Fruit fly (Drosophila melanogaster) whole organism, embryonic: ENCODE measurements around the gene stumps.
A peak's percentile ranks its signal among the peaks of the same experiment; 100 is the strongest.

Experiments
- ATbp ChIP-seq: fragments of 200-800 bp; sonication (Bioruptor generic); optimal IDR thresholded peaks from 2 replicates; lab custom pipeline; 2017; ENCODE audit warnings: missing biosample characterization, mild to moderate bottlenecking, missing genetic modification characterization, missing genetic modification reagents
- Adf1 ChIP-seq: fragments of 200-800 bp; sonication (Bioruptor generic); IDR thresholded peaks from 2 replicates; pipeline ENCODE4 v1.3.6; 2022; ENCODE audit warnings: missing biosample characterization, missing genetic modification characterization
- Aef1 ChIP-seq: fragments of 200-800 bp; sonication (Bioruptor generic); IDR thresholded peaks from 3 replicates; pipeline ENCODE4 v1.3.6; 2022; ENCODE audit warnings: missing biosample characterization, missing genetic modification characterization
- BEAF-32 ChIP-seq: fragments of 200-800 bp; sonication (Bioruptor generic); optimal IDR thresholded peaks from 3 replicates; lab custom pipeline; 2017; ENCODE audit warnings: missing biosample characterization, missing genetic modification characterization, mild to moderate bottlenecking, moderate library complexity, missing genetic modification reagents
- Bteb2 ChIP-seq: fragments of 200-800 bp; sonication (Bioruptor generic); optimal IDR thresholded peaks from 2 replicates; lab custom pipeline; 2016; ENCODE audit warnings: missing biosample characterization, missing genetic modification characterization
- CG11085 ChIP-seq: fragments of 200-800 bp; sonication (Bioruptor generic); IDR thresholded peaks from 2 replicates; pipeline ENCODE4 v1.3.6; 2022; ENCODE audit warnings: missing biosample characterization, missing genetic modification characterization
- CG11723 ChIP-seq: fragments of 200-800 bp; sonication (Bioruptor generic); optimal IDR thresholded peaks from 2 replicates; lab custom pipeline; 2017; ENCODE audit warnings: missing biosample characterization, mild to moderate bottlenecking, missing genetic modification characterization
- CG13894 ChIP-seq: fragments of 200-800 bp; sonication (Bioruptor generic); optimal IDR thresholded peaks from 3 replicates; lab custom pipeline; 2018; ENCODE audit warnings: missing biosample characterization, mild to moderate bottlenecking, missing genetic modification characterization, moderate library complexity
- CG15073 ChIP-seq: fragments of 200-800 bp; sonication (Bioruptor generic); optimal IDR thresholded peaks from 2 replicates; lab custom pipeline; 2016; ENCODE audit warnings: missing biosample characterization, missing genetic modification characterization
- CG15269 ChIP-seq: fragments of 200-800 bp; sonication (Bioruptor generic); optimal IDR thresholded peaks from 2 replicates; lab custom pipeline; 2018; ENCODE audit warnings: missing biosample characterization, mild to moderate bottlenecking, missing genetic modification characterization, moderate library complexity
- CG1603 ChIP-seq: fragments of 200-800 bp; sonication (Bioruptor generic); optimal IDR thresholded peaks from 2 replicates; lab custom pipeline; 2019; ENCODE audit warnings: missing biosample characterization, mild to moderate bottlenecking, missing genetic modification characterization, moderate library complexity
- CG18011 ChIP-seq: fragments of 200-800 bp; sonication (Bioruptor generic); optimal IDR thresholded peaks from 2 replicates; lab custom pipeline; 2017; ENCODE audit warnings: missing biosample characterization, missing genetic modification characterization, mild to moderate bottlenecking, moderate library complexity, missing genotype
- CG2120 ChIP-seq: fragments of 200-800 bp; sonication (Bioruptor generic); optimal IDR thresholded peaks from 3 replicates; lab custom pipeline; 2016; ENCODE audit warnings: missing biosample characterization, missing genetic modification characterization
- CG34224 ChIP-seq: fragments of 200-800 bp; sonication (Bioruptor generic); IDR thresholded peaks from 3 replicates; pipeline ENCODE4 v1.3.6; 2022; ENCODE audit warnings: missing biosample characterization, missing genetic modification characterization; ENCODE audit not compliant: partially characterized antibody
- CG34376 ChIP-seq: fragments of 200-800 bp; sonication (Bioruptor generic); optimal IDR thresholded peaks from 2 replicates; lab custom pipeline; 2018; ENCODE audit warnings: missing biosample characterization, mild to moderate bottlenecking, missing genetic modification characterization
- CG4707 ChIP-seq: fragments of 200-800 bp; sonication (Bioruptor generic); optimal IDR thresholded peaks from 2 replicates; lab custom pipeline; 2018; ENCODE audit warnings: missing biosample characterization, mild to moderate bottlenecking, missing genetic modification characterization, moderate library complexity
- CG8281 ChIP-seq: fragments of 200-800 bp; sonication (Bioruptor generic); optimal IDR thresholded peaks from 2 replicates; lab custom pipeline; 2018; ENCODE audit warnings: missing biosample characterization, mild to moderate bottlenecking, missing genetic modification characterization, moderate library complexity
- CG8290 ChIP-seq, 3 experiments: fragments of 200-800 bp; sonication (Bioruptor generic); optimal IDR thresholded peaks; 2 replicates each; lab custom pipeline; 2016 to 2019; ENCODE audit warnings: missing biosample characterization in 3 of 3, missing genetic modification characterization in 3 of 3, mild to moderate bottlenecking in 2 of 3, moderate library complexity in 1 of 3
- CG9932 ChIP-seq: fragments of 200-800 bp; sonication (Bioruptor generic); IDR thresholded peaks from 2 replicates; pipeline ENCODE4 v1.3.6; 2022; ENCODE audit warnings: missing biosample characterization, missing genetic modification characterization
- Chrac-16 ChIP-seq: fragments of 200-800 bp; sonication (Bioruptor generic); optimal IDR thresholded peaks from 3 replicates; lab custom pipeline; 2016; ENCODE audit warnings: missing biosample characterization, missing genetic modification characterization
- ERR ChIP-seq: fragments of 200-800 bp; sonication (Bioruptor generic); optimal IDR thresholded peaks from 2 replicates; lab custom pipeline; 2016; ENCODE audit warnings: missing biosample characterization, missing genetic modification characterization
- H2.0 ChIP-seq: fragments of 200-800 bp; sonication (Bioruptor generic); IDR thresholded peaks from 2 replicates; pipeline ENCODE4 v1.3.6; 2022; ENCODE audit warnings: missing biosample characterization, missing genetic modification characterization
- Kr ChIP-seq: fragments of 200-800 bp; sonication (Bioruptor generic); optimal IDR thresholded peaks from 2 replicates; lab custom pipeline; 2017; ENCODE audit warnings: missing biosample characterization, mild to moderate bottlenecking, missing genetic modification characterization
- MTF-1 ChIP-seq: fragments of 200-800 bp; sonication (Bioruptor generic); optimal IDR thresholded peaks from 2 replicates; lab custom pipeline; 2018; ENCODE audit warnings: missing biosample characterization, mild to moderate bottlenecking, missing genetic modification characterization, borderline replicate concordance
- Nf-YC ChIP-seq: fragments of 200-800 bp; optimal IDR thresholded peaks from 3 replicates; lab custom pipeline; 2019; ENCODE audit warnings: missing biosample characterization, mild to moderate bottlenecking, missing genetic modification characterization, moderate library complexity
- PHDP ChIP-seq: fragments of 200-800 bp; sonication (Bioruptor generic); optimal IDR thresholded peaks from 3 replicates; lab custom pipeline; 2018; ENCODE audit warnings: missing biosample characterization, mild to moderate bottlenecking, missing genetic modification characterization, moderate library complexity
- Ravus ChIP-seq: fragments of 200-800 bp; sonication (Bioruptor generic); IDR thresholded peaks from 2 replicates; pipeline ENCODE4 v1.3.6; 2022; ENCODE audit warnings: missing biosample characterization, missing genetic modification characterization
- Scr ChIP-seq: fragments of 200-800 bp; sonication (Bioruptor generic); IDR thresholded peaks from 2 replicates; pipeline ENCODE4 v1.3.6; 2022; ENCODE audit warnings: missing biosample characterization, missing genetic modification characterization; ENCODE audit not compliant: partially characterized antibody
- Trl ChIP-seq, 3 experiments: fragments of >200 bp in 2 of 3; fragments of 200-800 bp in 1 of 3; sonication (Bioruptor generic) in 1 of 3; optimal IDR thresholded peaks; 2 replicates in 1 of 3; 3 replicates in 2 of 3; lab custom pipeline; 2016 to 2017; ENCODE audit warnings: missing biosample characterization in 1 of 3, missing genetic modification characterization in 1 of 3
- bbx ChIP-seq: fragments of 200-800 bp; sonication (Bioruptor generic); IDR thresholded peaks from 2 replicates; pipeline ENCODE4 v1.3.6; 2022; ENCODE audit warnings: missing biosample characterization, missing genetic modification characterization; ENCODE audit not compliant: partially characterized antibody
- cad ChIP-seq: fragments of >200 bp; optimal IDR thresholded peaks from 2 replicates; lab custom pipeline; 2017; ENCODE audit warnings: missing biosample characterization, missing genetic modification characterization
- danr ChIP-seq: fragments of 200-800 bp; sonication (Bioruptor generic); IDR thresholded peaks from 2 replicates; pipeline ENCODE4 v1.3.6; 2022; ENCODE audit warnings: missing biosample characterization, missing genetic modification characterization
- dmrt11E ChIP-seq: fragments of 200-800 bp; sonication (Bioruptor generic); optimal IDR thresholded peaks from 3 replicates; lab custom pipeline; 2018; ENCODE audit warnings: missing biosample characterization, mild to moderate bottlenecking, missing genetic modification characterization, moderate library complexity
- en ChIP-seq: fragments of 200-800 bp; sonication (Bioruptor generic); optimal IDR thresholded peaks from 2 replicates; lab custom pipeline; 2016; ENCODE audit warnings: missing biosample characterization, missing genetic modification characterization
- gsb ChIP-seq: fragments of 200-800 bp; sonication (Bioruptor generic); IDR thresholded peaks from 2 replicates; pipeline ENCODE4 v1.3.6; 2022; ENCODE audit warnings: missing biosample characterization, missing genetic modification characterization
- h ChIP-seq: fragments of >200 bp; optimal IDR thresholded peaks from 2 replicates; lab custom pipeline; 2017
- hkb ChIP-seq, 2 experiments: fragments of 200-800 bp in 1 of 2; fragments of >200 bp in 1 of 2; sonication (Bioruptor generic) in 1 of 2; IDR thresholded peaks in 1 of 2; optimal IDR thresholded peaks in 1 of 2; 2 replicates each; pipeline versions ENCODE4 v1.3.6 to Lab custom; 2017 to 2022; ENCODE audit warnings: missing biosample characterization in 1 of 2, missing genetic modification characterization in 1 of 2
- mld ChIP-seq: fragments of 200-800 bp; sonication (Bioruptor generic); IDR thresholded peaks from 3 replicates; pipeline ENCODE4 v1.3.6; 2022; ENCODE audit warnings: missing biosample characterization, missing genetic modification characterization; ENCODE audit not compliant: partially characterized antibody
- odd ChIP-seq: fragments of 200-800 bp; sonication (Bioruptor generic); optimal IDR thresholded peaks from 2 replicates; lab custom pipeline; 2017; ENCODE audit warnings: missing biosample characterization, mild to moderate bottlenecking, missing genetic modification characterization
- peb ChIP-seq: fragments of 200-800 bp; sonication (Bioruptor generic); IDR thresholded peaks from 2 replicates; pipeline ENCODE4 v1.3.6; 2022; ENCODE audit warnings: missing biosample characterization, missing genetic modification characterization
- psq ChIP-seq: fragments of 200-800 bp; sonication (Bioruptor generic); optimal IDR thresholded peaks from 2 replicates; lab custom pipeline; 2017; ENCODE audit warnings: missing biosample characterization, missing genetic modification characterization
- tgo ChIP-seq: fragments of 200-800 bp; sonication (Bioruptor generic); IDR thresholded peaks from 3 replicates; pipeline ENCODE4 v1.3.6; 2022; ENCODE audit warnings: missing biosample characterization, missing genetic modification characterization
- vfl ChIP-seq: fragments of 200-800 bp; sonication (Bioruptor generic); optimal IDR thresholded peaks from 2 replicates; lab custom pipeline; 2016; ENCODE audit warnings: missing biosample characterization, missing genetic modification characterization

stumps gene

DNA sequence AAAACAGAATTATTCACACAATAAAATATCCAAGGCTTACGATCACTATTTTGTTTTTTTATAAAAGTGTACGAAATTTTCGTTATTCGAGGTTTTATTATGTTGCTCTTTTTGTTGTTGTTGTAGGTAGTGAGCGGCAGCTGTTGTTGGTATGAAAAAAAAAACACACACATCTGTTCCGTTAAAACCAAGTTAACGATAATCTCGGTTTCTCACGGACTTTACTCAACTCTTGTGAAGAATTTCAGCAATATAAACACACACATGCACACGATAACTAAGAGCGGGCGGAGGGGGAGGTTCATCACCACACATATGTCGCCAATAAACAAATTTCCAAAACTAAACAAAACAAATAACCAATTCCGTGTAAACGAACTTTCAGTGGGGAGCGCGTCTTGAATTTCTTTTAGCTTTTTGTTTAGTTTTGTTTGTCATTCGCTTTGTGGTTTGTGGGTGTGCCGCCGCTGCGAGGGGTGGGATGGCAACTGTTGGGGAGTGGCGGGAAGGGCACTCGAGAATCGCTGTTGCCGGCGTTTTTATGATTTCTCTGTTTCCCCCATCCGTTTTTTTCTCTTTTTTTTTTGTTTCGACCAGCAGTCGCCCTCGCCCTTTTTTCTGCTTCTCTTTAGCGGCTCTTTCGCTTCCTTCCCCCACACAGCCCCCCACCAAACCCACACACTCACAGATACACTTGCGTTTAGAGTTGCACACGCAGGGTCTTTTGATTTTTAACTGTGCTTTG lies 77.4 kb downstream of the stumps start (continued):
- TF ChIP-seq CG8290 (GFP tag; optimal IDR thresholded peaks at IDR 0.05; lab: Kevin White, UChicago): no peak
- peak in 1 of 2 experiments; percentile 12 for TF ChIP-seq CG8290 (tag; optimal IDR thresholded peaks at IDR 0.05; lab: Kevin White, UChicago)

DNA sequence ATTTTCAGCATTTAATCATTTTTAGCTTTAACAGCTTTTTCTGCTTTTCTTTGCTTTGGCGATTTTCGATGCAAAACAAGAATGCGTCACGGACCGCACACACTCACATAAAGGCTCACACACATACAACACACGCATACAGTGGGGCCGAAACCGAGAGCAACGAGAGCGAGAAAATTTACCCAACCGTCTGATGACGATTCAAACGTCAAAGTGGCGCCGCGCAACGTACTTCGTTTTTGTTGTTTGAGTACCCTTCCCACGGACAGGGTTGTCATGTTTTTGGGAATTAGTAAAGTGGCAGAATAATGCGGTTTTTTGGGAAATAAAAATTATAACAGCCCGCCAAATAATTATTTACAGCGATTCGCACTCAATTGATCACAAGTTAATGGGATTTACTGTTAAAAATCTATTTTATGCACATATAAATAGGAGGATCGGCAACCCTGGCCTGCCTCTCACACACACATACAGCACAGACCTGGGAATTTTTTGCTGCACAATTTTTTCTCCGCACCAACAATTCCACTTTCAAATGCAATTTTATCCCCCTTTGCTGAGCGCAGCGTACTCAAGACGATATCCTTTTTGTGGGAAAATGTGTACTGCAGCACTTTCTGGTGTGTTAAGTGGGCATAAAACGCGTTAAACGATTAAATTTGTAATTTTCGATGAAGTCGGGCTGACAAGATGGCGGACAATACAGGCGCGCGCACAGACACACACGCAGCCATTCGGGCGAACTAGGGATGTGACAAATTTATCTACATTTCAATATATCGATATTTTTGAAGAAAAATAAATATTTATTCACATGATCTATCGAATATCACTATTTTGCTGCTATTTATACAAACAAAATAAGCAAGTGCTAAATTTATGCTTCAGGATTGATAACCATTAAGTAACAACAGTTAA lies 78.2 kb downstream of the stumps start:
- TF ChIP-seq CG18011 (GFP tag; lab: Kevin White, UChicago) (peak; percentile 79), Adf1 (peak; percentile 69), mld (GFP tag; lab: Robert Waterston, UW) (no peak), PHDP (tag; lab: Kevin White, UChicago) (peak; percentile 95), CG4707 (GFP tag; lab: Kevin White, UChicago) (peak; percentile 83), CG11723 (GFP tag; lab: Kevin White, UChicago) (peak; percentile 90), tgo (GFP tag; lab: Robert Waterston, UW) (peak; percentile 90), CG34224 (GFP tag; lab: Robert Waterston, UW) (peak; percentile 37; the same call in 2 of the 3 replicates), bbx (GFP tag; lab: Robert Waterston, UW) (peak; percentile 58; the same call in 1 of the 2 replicates), Ravus (GFP tag; lab: Robert Waterston, UW) (peak; percentile 70), Scr (GFP tag; lab: Robert Waterston, UW) (peak; percentile 76), odd (GFP tag; lab: Kevin White, UChicago) (peak; percentile 91), danr (GFP tag; lab: Robert Waterston, UW) (peak; percentile 87), CG9932 (GFP tag; lab: Robert Waterston, UW) (peak; percentile 92), dmrt11E (tag; lab: Kevin White, UChicago) (peak; percentile 94), MTF-1 (GFP tag; lab: Kevin White, UChicago) (peak; percentile 90), CG2120 (GFP tag; lab: Kevin White, UChicago) (peak; percentile 96), CG8281 (peak; percentile 82), psq (GFP tag; lab: Kevin White, UChicago) (peak; percentile 22), hkb (optimal IDR thresholded peaks at IDR 0.05; lab: Kevin White, UChicago) (peak; percentile 1), hkb (GFP tag; IDR thresholded peaks at IDR 0.05; lab: Robert Waterston, UW) (peak; percentile 93), ATbp (GFP tag; lab: Kevin White, UChicago) (peak; percentile 89), Bteb2 (peak; percentile 91), H2.0 (peak; percentile 91), CG34376 (GFP tag; lab: Kevin White, UChicago) (peak; percentile 92), CG15073 (GFP tag; lab: Kevin White, UChicago) (no peak), ERR (GFP tag; lab: Kevin White, UChicago) (peak; percentile 79), peb (peak; percentile 86), BEAF-32 (GFP tag; lab: Kevin White, UChicago) (peak; percentile 83), Nf-YC (tag; lab: Kevin White, UChicago) (peak; percentile 53), en (GFP tag; lab: Kevin White, UChicago) (peak; percentile 85), Chrac-16 (GFP tag; lab: Kevin White, UChicago) (peak; percentile 93), Trl (optimal IDR thresholded peaks at IDR 0.05; lab: Kevin White, UChicago) (peak in 1 of 2 experiments; percentile 69), Trl (GFP tag; optimal IDR thresholded peaks at IDR 0.05; lab: Kevin White, UChicago) (peak; percentile 94), CG13894 (tag; lab: Kevin White, UChicago) (peak; percentile 93), CG15269 (tag; lab: Kevin White, UChicago) (peak; percentile 95), Aef1 (GFP tag; lab: Robert Waterston, UW) (peak; percentile 91), Kr (GFP tag; lab: Kevin White, UChicago) (peak; percentile 62), gsb (GFP tag; lab: Robert Waterston, UW) (peak; percentile 87), cad (GFP tag; lab: Kevin White, UChicago) (no peak), CG1603 (tag; lab: Kevin White, UChicago) (peak; percentile 95), h (lab: Kevin White, UChicago) (no peak), CG11085 (GFP tag; lab: Robert Waterston, UW) (peak; percentile 84), vfl (GFP tag; lab: Kevin White, UChicago) (peak; percentile 92)
